Worm (Caenorhabditis elegans) whole organism, midembryonic: ENCODE results near the gene F53C3.3.

Source experiments
- cog-1 ChIP-seq: sonication (generic microtip); optimal IDR thresholded peaks from 2 replicates; lab custom pipeline; 2016; ENCODE audit warnings: missing genetic modification characterization, missing compliant biosample characterization
- klf-2 ChIP-seq: fragments of 200-800 bp; sonication (Bioruptor generic); conservative IDR thresholded peaks from 2 replicates; pipeline ENCODE4 v1.3.6; 2022; ENCODE audit warnings: missing genetic modification reagents, missing genetic modification characterization, missing compliant biosample characterization
- med-1 ChIP-seq: sonication (generic microtip); optimal IDR thresholded peaks from 2 replicates; lab custom pipeline; 2017; ENCODE audit warnings: missing genetic modification characterization, mild to moderate bottlenecking, missing compliant biosample characterization, antibody characterized with exemption, missing genetic modification reagents; ENCODE audit not compliant: insufficient read depth
- tab-1 ChIP-seq: fragments of 200-800 bp; sonication (Bioruptor generic); IDR thresholded peaks from 2 replicates; pipeline ENCODE4 v1.3.6; 2022; ENCODE audit warnings: missing genetic modification characterization, missing compliant biosample characterization

ce11 chrII:3862053-3862452, 40.6 kb upstream of the F53C3.3 start:
- no peak for TF ChIP-seq klf-2 (GFP tag; lab: Robert Waterston, UW)
- TF ChIP-seq tab-1 (GFP tag; lab: Robert Waterston, UW): no peak
- no peak for TF ChIP-seq cog-1 (tag; lab: Kevin White, UChicago)
- TF ChIP-seq med-1 (GFP tag; lab: Kevin White, UChicago): no peak
